Comparison of ENCODE assay signal across 5 worm cellular contexts in genomic region chrIII:7973201-7973767, ce11.
TF ChIP-seq lines count a peak whose summit lies in the region.

Gene eef-1B.1 (minus strand): TSS chrIII:7973386.
Gene aco-2 (plus strand): TSS chrIII:7973717.

TF ChIP-seq in whole organism, L1 larva, 84 proteins besides CTCF, POLR2A, EP300 and RAD21 (continues in another document):
- TF ChIP-seq snu-23 (GFP tag; optimal IDR thresholded peaks at IDR 0.05; lab: Kevin White, UChicago) (peak; percentile 97), C04F5.9 (tag; optimal IDR thresholded peaks at IDR 0.05; lab: Kevin White, UChicago) (peak; percentile 69), unc-62 (GFP tag; optimal IDR thresholded peaks at IDR 0.05; lab: Kevin White, UChicago) (no peak), hpl-2 (GFP tag; optimal IDR thresholded peaks at IDR 0.05; lab: Kevin White, UChicago) (peak; percentile 74), fkh-4 (tag; optimal IDR thresholded peaks at IDR 0.05; lab: Kevin White, UChicago; ENCODE audit: borderline replicate concordance) (peak; percentile 26), lin-13 (GFP tag; optimal IDR thresholded peaks at IDR 0.05; lab: Kevin White, UChicago) (peak; percentile 96), lir-3 (tag; optimal IDR thresholded peaks at IDR 0.05; lab: Kevin White, UChicago; ENCODE audit: poor library complexity) (peak; percentile 63), mab-9 (GFP tag; IDR thresholded peaks at IDR 0.05; lab: Robert Waterston, UW) (peak; percentile 90), nhr-90 (tag; optimal IDR thresholded peaks at IDR 0.05; lab: Kevin White, UChicago; ENCODE audit: poor library complexity) (peak; percentile 95), ceh-88 (GFP tag; IDR thresholded peaks at IDR 0.05; lab: Robert Waterston, UW) (peak; percentile 62), mep-1 (tag; optimal IDR thresholded peaks at IDR 0.05; lab: Kevin White, UChicago) (peak; percentile 91), ces-1 (GFP tag; optimal IDR thresholded peaks at IDR 0.05; lab: Kevin White, UChicago) (no peak), egl-13 (tag; optimal IDR thresholded peaks at IDR 0.05; lab: Kevin White, UChicago) (peak; percentile 82), nhr-19 (GFP tag; conservative IDR thresholded peaks at IDR 0.05; lab: Robert Waterston, UW) (peak; percentile 96), elt-2 (tag; optimal IDR thresholded peaks at IDR 0.05; lab: Kevin White, UChicago) (peak; percentile 74), egl-27 (tag; optimal IDR thresholded peaks at IDR 0.05; lab: Kevin White, UChicago) (no peak), mef-2 (tag; optimal IDR thresholded peaks at IDR 0.05; lab: Kevin White, UChicago) (peak; percentile 33)

TF ChIP-seq in whole organism, L3 larva, 47 proteins besides CTCF, POLR2A, EP300 and RAD21 (continues in another document):
- TF ChIP-seq R02D3.7 (tag; optimal IDR thresholded peaks at IDR 0.05; lab: Kevin White, UChicago) (peak; percentile 85), fos-1 (tag; optimal IDR thresholded peaks at IDR 0.05; lab: Kevin White, UChicago) (no peak), mml-1 (tag; optimal IDR thresholded peaks at IDR 0.05; lab: Kevin White, UChicago) (no peak), egl-27 (tag; optimal IDR thresholded peaks at IDR 0.05; lab: Kevin White, UChicago) (no peak), snpc-4 (tag; optimal IDR thresholded peaks at IDR 0.05; lab: Kevin White, UChicago) (peak; percentile 85), nhr-76 (tag; optimal IDR thresholded peaks at IDR 0.05; lab: Kevin White, UChicago) (no peak), ceh-28 (tag; optimal IDR thresholded peaks at IDR 0.05; lab: Kevin White, UChicago) (peak; percentile 75), unc-39 (tag; optimal IDR thresholded peaks at IDR 0.05; lab: Kevin White, UChicago) (no peak), nhr-28 (tag; optimal IDR thresholded peaks at IDR 0.05; lab: Kevin White, UChicago) (no peak), ztf-11 (tag; optimal IDR thresholded peaks at IDR 0.05; lab: Kevin White, UChicago) (no peak), ceh-82 (tag; optimal IDR thresholded peaks at IDR 0.05; lab: Kevin White, UChicago) (peak; percentile 73), ZK546.5 (tag; optimal IDR thresholded peaks at IDR 0.05; lab: Kevin White, UChicago) (no peak), elt-1 (tag; optimal IDR thresholded peaks at IDR 0.05; lab: Kevin White, UChicago) (peak; percentile 28), egl-5 (tag; optimal IDR thresholded peaks at IDR 0.05; lab: Kevin White, UChicago) (peak; percentile 85), ztf-4 (tag; optimal IDR thresholded peaks at IDR 0.05; lab: Kevin White, UChicago) (peak; percentile 11), eor-1 (tag; optimal IDR thresholded peaks at IDR 0.05; lab: Kevin White, UChicago) (no peak), nhr-77 (tag; optimal IDR thresholded peaks at IDR 0.05; lab: Kevin White, UChicago) (no peak), zag-1 (tag; optimal IDR thresholded peaks at IDR 0.05; lab: Kevin White, UChicago) (no peak), nhr-237 (tag; optimal IDR thresholded peaks at IDR 0.05; lab: Kevin White, UChicago) (no peak), unc-62 (GFP tag; optimal IDR thresholded peaks at IDR 0.05; lab: Kevin White, UChicago) (no peak)

TF ChIP-seq in whole organism, early embryonic, 17 proteins besides CTCF, POLR2A, EP300 and RAD21:
- peak; percentile 44 for TF ChIP-seq F13C5.2 (tag; optimal IDR thresholded peaks at IDR 0.05; lab: Kevin White, UChicago)
- no peak for TF ChIP-seq tbx-37 (GFP tag; conservative IDR thresholded peaks at IDR 0.05; lab: Robert Waterston, UW)

TF ChIP-seq in whole organism, midembryonic, 9 proteins besides CTCF, POLR2A, EP300 and RAD21:
- no peak for TF ChIP-seq klf-2 (GFP tag; conservative IDR thresholded peaks at IDR 0.05; lab: Robert Waterston, UW)
- no peak for TF ChIP-seq flt-1 (GFP tag; IDR thresholded peaks at IDR 0.05; lab: Robert Waterston, UW)
- peak; percentile 1 for TF ChIP-seq cog-1 (tag; optimal IDR thresholded peaks at IDR 0.05; lab: Kevin White, UChicago)
- no peak for TF ChIP-seq ztf-23 (GFP tag; IDR thresholded peaks at IDR 0.05; lab: Robert Waterston, UW)
- no peak for TF ChIP-seq tab-1 (GFP tag; IDR thresholded peaks at IDR 0.05; lab: Robert Waterston, UW)
- no peak for TF ChIP-seq med-1 (GFP tag; optimal IDR thresholded peaks at IDR 0.05; lab: Kevin White, UChicago; ENCODE audit: insufficient read depth)
- TF ChIP-seq ztf-29 (GFP tag; IDR thresholded peaks at IDR 0.05; lab: Robert Waterston, UW): no peak
- no peak for TF ChIP-seq ref-1 (GFP tag; conservative IDR thresholded peaks at IDR 0.05; lab: Robert Waterston, UW)
TF ChIP-seq in whole organism, midembryonic: peak in this region for 1.

TF ChIP-seq in whole organism, young adult, 124 proteins besides CTCF, POLR2A, EP300 and RAD21 (continues in another document):
- TF ChIP-seq madf-6 (GFP tag; IDR thresholded peaks at IDR 0.05; lab: Robert Waterston, UW) (peak; percentile 84), ztf-26 (tag; optimal IDR thresholded peaks at IDR 0.05; lab: Kevin White, UChicago) (peak; percentile 74), ztf-22 (GFP tag; optimal IDR thresholded peaks at IDR 0.05; lab: Kevin White, UChicago) (no peak), lin-40 (tag; optimal IDR thresholded peaks at IDR 0.05; lab: Kevin White, UChicago) (peak; percentile 84), cebp-1 (GFP tag; IDR thresholded peaks at IDR 0.05; lab: Robert Waterston, UW) (peak; percentile 53; the same call in 1 of the 2 replicates), cebp-1 (tag; optimal IDR thresholded peaks at IDR 0.05; lab: Kevin White, UChicago) (peak; percentile 87), lsl-1 (GFP tag; optimal IDR thresholded peaks at IDR 0.05; lab: Kevin White, UChicago) (peak; percentile 72), Y56A3A.18 (GFP tag; IDR thresholded peaks at IDR 0.05; lab: Robert Waterston, UW) (no peak), snpc-4 (GFP tag; optimal IDR thresholded peaks at IDR 0.05; lab: Kevin White, UChicago) (no peak), snpc-4 (tag; optimal IDR thresholded peaks at IDR 0.05; lab: Kevin White, UChicago) (peak; percentile 2 to 63 (median 54)), T26A5.8 (tag; optimal IDR thresholded peaks at IDR 0.05; lab: Kevin White, UChicago) (no peak), madf-10 (tag; optimal IDR thresholded peaks at IDR 0.05; lab: Kevin White, UChicago) (peak; percentile 52), sea-2 (GFP tag; IDR thresholded peaks at IDR 0.05; lab: Robert Waterston, UW) (no peak), nfya-2 (GFP tag; IDR thresholded peaks at IDR 0.05; lab: Robert Waterston, UW) (no peak), bed-2 (GFP tag; IDR thresholded peaks at IDR 0.05; lab: Robert Waterston, UW) (no peak), Y95B8A.8 (GFP tag; IDR thresholded peaks at IDR 0.05; lab: Robert Waterston, UW) (peak; percentile 64; the same call in 1 of the 2 replicates), ZK185.1 (tag; optimal IDR thresholded peaks at IDR 0.05; lab: Kevin White, UChicago; ENCODE audit: poor library complexity, severe bottlenecking) (peak; percentile 93), hrde-1 (tag; optimal IDR thresholded peaks at IDR 0.05; lab: Kevin White, UChicago; ENCODE audit: borderline replicate concordance) (no peak), attf-3 (GFP tag; conservative IDR thresholded peaks at IDR 0.05; lab: Robert Waterston, UW) (peak; percentile 72), tbx-9 (tag; optimal IDR thresholded peaks at IDR 0.05; lab: Kevin White, UChicago; ENCODE audit: borderline replicate concordance) (no peak), attf-5 (GFP tag; optimal IDR thresholded peaks at IDR 0.05; lab: Kevin White, UChicago) (peak; percentile 88), nhr-179 (tag; optimal IDR thresholded peaks at IDR 0.05; lab: Kevin White, UChicago) (no peak), F37B4.10 (GFP tag; IDR thresholded peaks at IDR 0.05; lab: Robert Waterston, UW) (no peak), lsy-27 (tag; optimal IDR thresholded peaks at IDR 0.05; lab: Kevin White, UChicago; ENCODE audit: borderline replicate concordance, insufficient read depth) (no peak), dpl-1 (GFP tag; optimal IDR thresholded peaks at IDR 0.05; lab: Kevin White, UChicago) (peak; percentile 68), hmg-1.2 (GFP tag; IDR thresholded peaks at IDR 0.05; lab: Robert Waterston, UW) (peak; percentile 55), gei-17 (GFP tag; optimal IDR thresholded peaks at IDR 0.05; lab: Kevin White, UChicago) (peak; percentile 54), B0261.1 (tag; optimal IDR thresholded peaks at IDR 0.05; lab: Kevin White, UChicago) (no peak), F57A8.1 (GFP tag; optimal IDR thresholded peaks at IDR 0.05; lab: Kevin White, UChicago) (no peak), akir-1 (GFP tag; optimal IDR thresholded peaks at IDR 0.05; lab: Kevin White, UChicago) (no peak), ama-1 (optimal IDR thresholded peaks at IDR 0.05; lab: Kevin White, UChicago) (peak; percentile 33), ama-1 (GFP tag; optimal IDR thresholded peaks at IDR 0.05; lab: Kevin White, UChicago) (no peak), ceh-100 (GFP tag; IDR thresholded peaks at IDR 0.05; lab: Robert Waterston, UW) (peak; percentile 68), ztf-28 (GFP tag; IDR thresholded peaks at IDR 0.05; lab: Robert Waterston, UW) (no peak), unc-62 (GFP tag; optimal IDR thresholded peaks at IDR 0.05; lab: Kevin White, UChicago) (no peak), nhr-90 (tag; optimal IDR thresholded peaks at IDR 0.05; lab: Kevin White, UChicago) (no peak), rec-8 (tag; optimal IDR thresholded peaks at IDR 0.05; lab: Kevin White, UChicago) (no peak), snpc-1.1 (tag; optimal IDR thresholded peaks at IDR 0.05; lab: Kevin White, UChicago; ENCODE audit: insufficient read depth) (no peak), nfyb-1 (GFP tag; IDR thresholded peaks at IDR 0.05; lab: Robert Waterston, UW) (peak; percentile 85), xnd-1 (tag; optimal IDR thresholded peaks at IDR 0.05; lab: Kevin White, UChicago) (peak; percentile 40), mel-28 (tag; optimal IDR thresholded peaks at IDR 0.05; lab: Kevin White, UChicago; ENCODE audit: borderline replicate concordance) (no peak), let-526 (GFP tag; IDR thresholded peaks at IDR 0.05; lab: Robert Waterston, UW) (no peak), fkh-3 (tag; optimal IDR thresholded peaks at IDR 0.05; lab: Kevin White, UChicago) (no peak), madf-8 (GFP tag; conservative IDR thresholded peaks at IDR 0.05; lab: Robert Waterston, UW) (peak; percentile 56; the same call in 1 of the 2 replicates), efl-1 (GFP tag; optimal IDR thresholded peaks at IDR 0.05; lab: Kevin White, UChicago) (peak; percentile 53), hmg-20 (GFP tag; IDR thresholded peaks at IDR 0.05; lab: Robert Waterston, UW) (no peak), let-607 (tag; optimal IDR thresholded peaks at IDR 0.05; lab: Kevin White, UChicago) (peak; percentile 9 to 69), zim-3 (tag; optimal IDR thresholded peaks at IDR 0.05; lab: Kevin White, UChicago) (no peak), snpc-3.4 (tag; optimal IDR thresholded peaks at IDR 0.05; lab: Kevin White, UChicago) (no peak), ceh-40 (GFP tag; IDR thresholded peaks at IDR 0.05; lab: Robert Waterston, UW) (no peak)

Comparison
In these comparisons a context has a peak if more than half of its experiments do, and no peak if none do; other contexts are left out.
1. Of the 8 proteins assayed by ChIP-seq in both whole organism, young adult and whole organism, L1 larva: peak only in whole organism, young adult: none; only in whole organism, L1 larva: nhr-90; in both: dpl-1, efl-1, lin-35, snpc-4 and unc-130; in neither: 1; mixed calls (peak in some experiments, not most) for 1.